Fruit fly (Drosophila melanogaster) whole organism, wandering third instar larva: ENCODE measurements around the gene CG2247.
A peak's percentile ranks its signal among the peaks of the same experiment; 100 is the strongest.

Experiments
- CG9705 ChIP-seq: fragments of 200-800 bp; sonication (Bioruptor generic); optimal IDR thresholded peaks from 2 replicates; lab custom pipeline; 2018; ENCODE audit warnings: missing biosample characterization, mild to moderate bottlenecking, missing genetic modification characterization
- Dif ChIP-seq: fragments of 200-275, 200-300 bp; sonication (Bioruptor generic); optimal IDR thresholded peaks from 2 replicates; lab custom pipeline; 2018; ENCODE audit warnings: missing biosample characterization, missing genetic modification characterization; ENCODE audit not compliant: partially characterized antibody
- Jra ChIP-seq: sonication (Bioruptor generic); optimal IDR thresholded peaks from 2 replicates; lab custom pipeline; 2016; ENCODE audit warnings: missing biosample characterization, missing genetic modification characterization
- Sp1 ChIP-seq: fragments of 200-800 bp; sonication (Bioruptor generic); optimal IDR thresholded peaks from 3 replicates; lab custom pipeline; 2019; ENCODE audit warnings: missing biosample characterization, mild to moderate bottlenecking, missing genetic modification characterization, moderate library complexity
- Vsx2 ChIP-seq: fragments of 200-300, 225-300 bp; sonication (Bioruptor generic); optimal IDR thresholded peaks from 2 replicates; lab custom pipeline; 2018; ENCODE audit warnings: missing biosample characterization, missing genetic modification characterization; ENCODE audit not compliant: partially characterized antibody
- br ChIP-seq: fragments of 200-800 bp; sonication (Bioruptor generic); optimal IDR thresholded peaks from 2 replicates; lab custom pipeline; 2016; ENCODE audit warnings: missing biosample characterization, missing genetic modification characterization
- dmrt93B ChIP-seq: fragments of 200-800 bp; sonication (Bioruptor generic); optimal IDR thresholded peaks from 2 replicates; lab custom pipeline; 2018; ENCODE audit warnings: missing biosample characterization, mild to moderate bottlenecking, missing genetic modification characterization
- psq ChIP-seq: fragments of 200-800 bp; sonication (Bioruptor generic); optimal IDR thresholded peaks from 3 replicates; lab custom pipeline; 2017; ENCODE audit warnings: missing biosample characterization, mild to moderate bottlenecking, missing genetic modification characterization, moderate library complexity
- rgr ChIP-seq: fragments of 200-800 bp; sonication (Bioruptor generic); optimal IDR thresholded peaks from 3 replicates; lab custom pipeline; 2016; ENCODE audit warnings: missing biosample characterization, mild to moderate bottlenecking, missing genetic modification characterization
- sage ChIP-seq: fragments of 200-800 bp; sonication (Bioruptor generic); optimal IDR thresholded peaks from 2 replicates; lab custom pipeline; 2016; ENCODE audit warnings: missing biosample characterization, mild to moderate bottlenecking, missing genetic modification characterization
- tai ChIP-seq: sonication (Bioruptor generic); optimal IDR thresholded peaks from 2 replicates; lab custom pipeline; 2016; ENCODE audit warnings: missing biosample characterization, missing genetic modification characterization
- usp ChIP-seq: fragments of >200 bp; optimal IDR thresholded peaks from 2 replicates; lab custom pipeline; 2017; ENCODE audit warnings: missing biosample characterization, missing genetic modification characterization

- TF ChIP-seq CG9705 (GFP tag; lab: Kevin White, UChicago) (no peak), sage (GFP tag; lab: Kevin White, UChicago) (no peak), usp (GFP tag; lab: Kevin White, UChicago) (no peak), br (GFP tag; lab: Kevin White, UChicago) (no peak), psq (GFP tag; lab: Kevin White, UChicago) (peak; percentile 22), Jra (no peak), Dif (GFP tag; lab: Kevin White, UChicago) (no peak), tai (GFP tag; lab: Kevin White, UChicago) (no peak), Vsx2 (GFP tag; lab: Kevin White, UChicago) (no peak), dmrt93B (GFP tag; lab: Kevin White, UChicago) (no peak), rgr (GFP tag; lab: Kevin White, UChicago) (no peak), Sp1 (GFP tag; lab: Kevin White, UChicago) (peak; percentile 22)
Measured at dm6 chrX:11621866-11622648, 10.6 kb upstream of the CG2247 start, which contains the start of gene Ptp10D.
